Worm (Caenorhabditis elegans) whole organism, mixed stage, embryonic: ENCODE data around the gene Y59A8B.12.

Source experiments
- ces-1 ChIP-seq: fragments of 150-350 bp; optimal IDR thresholded peaks from 2 replicates; lab custom pipeline; 2014; ENCODE audit warnings: missing biosample characterization, missing genetic modification reagents, missing genetic modification characterization
- drap-1 ChIP-seq: fragments of 200-800 bp; sonication (Bioruptor generic); optimal IDR thresholded peaks from 3 replicates; lab custom pipeline; 2018; ENCODE audit warnings: mild to moderate bottlenecking, missing genetic modification characterization, missing compliant biosample characterization
- lin-13 ChIP-seq: fragments of 150-350 bp; optimal IDR thresholded peaks from 2 replicates; lab custom pipeline; 2014; ENCODE audit warnings: missing biosample characterization, missing genetic modification characterization
- mab-5 ChIP-seq: fragments of 150-350 bp; optimal IDR thresholded peaks from 2 replicates; lab custom pipeline; 2014; ENCODE audit warnings: missing biosample characterization, missing genetic modification characterization
- mep-1 ChIP-seq: fragments of 150-350 bp; optimal IDR thresholded peaks from 2 replicates; lab custom pipeline; 2017; ENCODE audit warnings: missing biosample characterization, missing genetic modification reagents, missing genetic modification characterization, inconsistent platforms
- nhr-237 ChIP-seq: fragments of 150-350 bp; optimal IDR thresholded peaks from 2 replicates; lab custom pipeline; 2014; ENCODE audit warnings: missing biosample characterization, missing genetic modification characterization
- pha-4 ChIP-seq: fragments of 150-350 bp; optimal IDR thresholded peaks from 2 replicates; lab custom pipeline; 2018; ENCODE audit warnings: missing biosample characterization, missing genetic modification reagents, missing genetic modification characterization
- sptf-1 ChIP-seq: sonication (generic microtip); optimal IDR thresholded peaks from 2 replicates; lab custom pipeline; 2017; ENCODE audit warnings: mild to moderate bottlenecking, missing genetic modification characterization, moderate library complexity, missing compliant biosample characterization
- unc-39 ChIP-seq: fragments of 150-350 bp; optimal IDR thresholded peaks from 2 replicates; lab custom pipeline; 2014; ENCODE audit warnings: missing biosample characterization, missing genetic modification characterization
- unc-62 ChIP-seq: fragments of 150-350 bp; optimal IDR thresholded peaks from 2 replicates; lab custom pipeline; 2014; ENCODE audit warnings: missing biosample characterization, missing genetic modification reagents, missing genetic modification characterization
- ztf-11 ChIP-seq: fragments of 150-350 bp; optimal IDR thresholded peaks from 2 replicates; lab custom pipeline; 2014; ENCODE audit warnings: missing biosample characterization, missing genetic modification characterization

- no peak for TF ChIP-seq mab-5 (tag; lab: Kevin White, UChicago)
- TF ChIP-seq lin-13 (tag; lab: Kevin White, UChicago): no peak
- TF ChIP-seq sptf-1 (tag; lab: Kevin White, UChicago): no peak
- no peak for TF ChIP-seq pha-4
- TF ChIP-seq unc-39: no peak
- no peak for TF ChIP-seq nhr-237 (tag; lab: Kevin White, UChicago)
- TF ChIP-seq mep-1: no peak
- no peak for TF ChIP-seq unc-62 (GFP tag; lab: Kevin White, UChicago)
- no peak for TF ChIP-seq ztf-11
- TF ChIP-seq ces-1 (GFP tag; lab: Kevin White, UChicago): no peak
- TF ChIP-seq drap-1 (GFP tag; lab: Kevin White, UChicago): no peak
Measured at ce11 chrV:18133177-18133576, 47.2 kb upstream of the Y59A8B.12 start, which contains the start of gene Y37H2A.18.
